Worm (Caenorhabditis elegans): ENCODE data around the gene F54E7.6.
A peak's percentile ranks its signal among the peaks of the same experiment; 100 is the strongest.

The F54E7.6 gene

DNA sequence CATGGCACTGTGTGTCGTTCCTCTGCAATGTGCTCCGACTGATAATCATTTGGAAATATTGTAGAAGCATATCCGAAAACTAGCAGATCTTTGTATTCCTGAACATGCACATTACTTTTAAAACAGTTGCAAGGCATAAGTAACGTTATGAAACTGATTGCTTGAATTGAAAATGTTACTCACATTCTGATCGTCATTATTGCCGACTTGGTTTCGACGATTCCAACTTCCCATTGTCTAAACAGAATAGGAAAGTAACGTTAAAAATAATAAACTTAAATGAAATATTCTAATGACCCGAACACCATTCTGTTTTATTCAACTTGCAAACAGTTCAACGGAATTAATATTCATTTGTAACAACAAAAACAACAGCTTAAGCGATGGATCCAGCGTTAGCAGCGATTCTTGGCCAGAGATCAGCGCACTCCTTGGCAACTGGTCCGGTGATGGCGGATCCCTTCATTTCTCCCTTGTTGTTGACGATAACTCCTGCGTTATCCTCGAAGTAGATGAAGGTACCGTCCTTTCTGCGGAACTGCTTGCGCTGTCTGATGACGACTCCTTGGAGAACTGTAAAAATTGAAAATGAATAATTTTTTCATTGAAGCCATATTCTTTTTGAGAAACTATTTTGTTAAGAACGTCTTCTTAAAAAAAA, 44.5 kb upstream of the F54E7.6 start, which contains the start of gene swp-1 (continued):
- TF ChIP-seq atf-7 (tag; optimal IDR thresholded peaks at IDR 0.05) (no peak), ceh-58 (GFP tag; IDR thresholded peaks at IDR 0.05) (no peak), nhr-90 (tag; optimal IDR thresholded peaks at IDR 0.05) (no peak), ekl-4 (GFP tag; IDR thresholded peaks at IDR 0.05) (peak; percentile 70), lin-54 (GFP tag; optimal IDR thresholded peaks at IDR 0.05) (peak; percentile 65), tbp1 (GFP tag; optimal IDR thresholded peaks at IDR 0.05) (peak; percentile 28), hlh-26 (GFP tag; conservative IDR thresholded peaks at IDR 0.05) (no peak), madf-6 (GFP tag; IDR thresholded peaks at IDR 0.05) (peak; percentile 78), xnd-1 (tag; optimal IDR thresholded peaks at IDR 0.05) (peak; percentile 34), ceh-27 (GFP tag; optimal IDR thresholded peaks at IDR 0.05) (no peak), sptf-2 (GFP tag; optimal IDR thresholded peaks at IDR 0.05) (no peak), madf-3 (GFP tag; IDR thresholded peaks at IDR 0.05) (peak; percentile 66; the same call in 1 of the 2 replicates), Y79H2A.3 (GFP tag; conservative IDR thresholded peaks at IDR 0.05) (no peak), die-1 (tag; optimal IDR thresholded peaks at IDR 0.05) (peak; percentile 50), ztf-18 (tag; optimal IDR thresholded peaks at IDR 0.05) (peak; percentile 21), attf-6 (GFP tag; IDR thresholded peaks at IDR 0.05) (peak; percentile 76)

DNA sequence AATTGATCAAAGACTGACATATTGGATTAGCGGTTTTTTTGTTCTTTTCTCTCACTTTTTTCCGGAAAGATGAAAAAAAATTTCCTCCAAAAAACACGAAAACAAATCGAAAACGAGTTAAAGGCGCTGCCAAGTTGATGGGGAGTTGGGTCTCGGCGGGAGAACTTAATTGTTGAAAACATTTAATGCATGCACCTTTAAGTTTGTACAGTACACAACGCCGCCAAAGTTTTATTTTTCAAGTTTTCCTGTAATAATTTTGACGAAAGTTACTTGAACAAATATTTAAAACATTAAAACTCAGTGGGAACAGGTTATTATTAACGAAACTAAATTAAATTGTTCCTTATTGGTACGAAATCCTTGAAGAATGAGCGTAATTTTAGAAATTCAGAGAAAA, 40.6 kb upstream of the F54E7.6 start:
- TF ChIP-seq ceh-91 (GFP tag; IDR thresholded peaks at IDR 0.05) (peak; percentile 41; the same call in 1 of the 2 replicates), F23B12.7 (tag; optimal IDR thresholded peaks at IDR 0.05; ENCODE audit: insufficient read depth) (no peak), madf-8 (GFP tag; conservative IDR thresholded peaks at IDR 0.05) (peak; percentile 49), rcor-1 (GFP tag; IDR thresholded peaks at IDR 0.05) (no peak), nfyb-1 (GFP tag; IDR thresholded peaks at IDR 0.05) (no peak), die-1 (tag; optimal IDR thresholded peaks at IDR 0.05) (no peak), F33H1.4 (GFP tag; IDR thresholded peaks at IDR 0.05) (peak; percentile 79), B0336.3 (GFP tag; IDR thresholded peaks at IDR 0.05) (no peak), lsl-1 (GFP tag; optimal IDR thresholded peaks at IDR 0.05) (peak; percentile 80), F10E7.11 (tag; optimal IDR thresholded peaks at IDR 0.05) (no peak), xnd-1 (tag; optimal IDR thresholded peaks at IDR 0.05) (peak; percentile 21), mel-28 (tag; optimal IDR thresholded peaks at IDR 0.05; ENCODE audit: borderline replicate concordance) (no peak), ztf-18 (tag; optimal IDR thresholded peaks at IDR 0.05) (no peak), tlf-1 (GFP tag; optimal IDR thresholded peaks at IDR 0.05) (no peak), hsf-1 (GFP tag; IDR thresholded peaks at IDR 0.05) (no peak), madf-6 (GFP tag; IDR thresholded peaks at IDR 0.05) (peak; percentile 78), D2030.7 (GFP tag; IDR thresholded peaks at IDR 0.05) (peak; percentile 41; the same call in 1 of the 2 replicates), F22D6.2 (tag; optimal IDR thresholded peaks at IDR 0.05) (no peak), T26A5.8 (tag; optimal IDR thresholded peaks at IDR 0.05) (no peak), efl-1 (GFP tag; optimal IDR thresholded peaks at IDR 0.05) (peak; percentile 83)

DNA sequence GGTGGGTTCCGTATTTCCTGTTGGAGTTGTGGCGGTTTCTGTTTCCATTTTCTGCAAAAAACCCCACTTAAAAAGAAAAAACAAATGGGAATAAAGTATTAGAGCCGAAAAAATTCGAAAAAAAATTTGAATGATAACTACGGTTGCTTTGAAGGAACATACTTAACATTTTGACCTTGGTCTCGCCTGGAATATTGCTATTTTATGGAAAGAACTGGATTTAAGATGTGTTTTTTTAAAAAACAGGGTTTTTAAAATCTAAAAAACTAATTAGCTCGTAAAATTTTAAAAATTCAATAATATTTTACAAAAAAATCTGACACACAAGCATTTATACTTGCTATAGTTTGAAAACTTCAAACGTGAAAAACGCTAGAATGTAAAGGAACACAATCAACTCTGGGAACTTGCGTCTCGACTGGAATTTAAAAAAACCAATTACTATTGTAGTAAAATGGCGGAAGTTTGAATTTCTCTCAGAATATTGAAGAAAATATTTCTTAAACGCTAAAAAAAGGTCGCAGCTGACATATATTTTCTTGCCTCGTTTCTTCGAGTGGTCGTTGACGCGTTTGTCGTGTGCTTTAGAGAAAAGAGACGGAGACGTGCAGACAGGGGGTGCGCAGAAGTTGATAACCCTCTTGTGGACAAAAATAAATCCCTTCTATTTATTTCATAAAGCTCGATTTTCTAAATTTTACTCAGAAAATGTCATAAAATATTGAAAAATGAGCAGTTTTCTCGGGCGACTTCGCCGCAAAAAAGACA, 37.3 kb upstream of the F54E7.6 start, which contains the start of the genes lgg-3 and rgs-5:
Gene lgg-3, minus strand, starts transcription at position 51 of the 768 bp plus-strand sequence.
Gene rgs-5, plus strand, starts transcription at position 593 of the 768 bp plus-strand sequence.
- TF ChIP-seq ceh-27 (GFP tag; optimal IDR thresholded peaks at IDR 0.05) (peak; percentile 12), dpl-1 (GFP tag; optimal IDR thresholded peaks at IDR 0.05) (peak; percentile 14), pha-4 (tag; optimal IDR thresholded peaks at IDR 0.05) (no peak), ztf-25 (GFP tag; IDR thresholded peaks at IDR 0.05) (no peak), snpc-4 (GFP tag; optimal IDR thresholded peaks at IDR 0.05) (no peak), snpc-4 (tag; optimal IDR thresholded peaks at IDR 0.05) (peak; percentile 5 to 81 (median 31)), madf-8 (GFP tag; conservative IDR thresholded peaks at IDR 0.05) (peak; percentile 72), akir-1 (GFP tag; optimal IDR thresholded peaks at IDR 0.05) (no peak), cebp-1 (GFP tag; IDR thresholded peaks at IDR 0.05) (0 out of 2 replicates have a peak, but pooled peaks have one; percentile 11), cebp-1 (tag; optimal IDR thresholded peaks at IDR 0.05) (peak; percentile 15), hmg-1.2 (GFP tag; IDR thresholded peaks at IDR 0.05) (peak; percentile 13; the same call in 1 of the 2 replicates), D2030.7 (GFP tag; IDR thresholded peaks at IDR 0.05) (peak; percentile 58), C06A6.2 (GFP tag; conservative IDR thresholded peaks at IDR 0.05) (no peak), attf-5 (GFP tag; optimal IDR thresholded peaks at IDR 0.05) (peak; percentile 65), ztf-18 (tag; optimal IDR thresholded peaks at IDR 0.05) (peak; percentile 72), hsf-1 (GFP tag; IDR thresholded peaks at IDR 0.05) (peak; percentile 48; the same call in 1 of the 2 replicates), ztf-3 (GFP tag; optimal IDR thresholded peaks at IDR 0.05) (no peak), mel-28 (tag; optimal IDR thresholded peaks at IDR 0.05; ENCODE audit: borderline replicate concordance) (no peak)
